Fruit fly (Drosophila melanogaster) whole organism, prepupa: ENCODE results near the gene MCTS1.

Source experiments
- Blimp-1 ChIP-seq: fragments of 200-800 bp; sonication (Bioruptor generic); optimal IDR thresholded peaks from 3 replicates; lab custom pipeline; 2017; ENCODE audit warnings: missing biosample characterization, missing genetic modification characterization, mild to moderate bottlenecking, moderate library complexity, missing genetic modification reagents
- CG15336 ChIP-seq: fragments of 200-800 bp; sonication (Bioruptor generic); IDR thresholded peaks from 2 replicates; pipeline ENCODE4 v1.3.6; 2022; ENCODE audit warnings: missing biosample characterization, missing genetic modification characterization
- CG6276 ChIP-seq: fragments of 200-800 bp; sonication (Bioruptor generic); optimal IDR thresholded peaks from 2 replicates; lab custom pipeline; 2017; ENCODE audit warnings: missing biosample characterization, mild to moderate bottlenecking, missing genetic modification characterization
- CG6792 ChIP-seq: fragments of 200-800 bp; sonication (Bioruptor generic); optimal IDR thresholded peaks from 3 replicates; lab custom pipeline; 2016; ENCODE audit warnings: missing biosample characterization, missing genetic modification characterization
- CG6854 ChIP-seq: fragments of 200-800 bp; sonication (Bioruptor generic); optimal IDR thresholded peaks from 2 replicates; lab custom pipeline; 2017; ENCODE audit warnings: missing biosample characterization, mild to moderate bottlenecking, missing genetic modification characterization
- CG9139 ChIP-seq: fragments of 200-800 bp; sonication (Bioruptor generic); optimal IDR thresholded peaks from 3 replicates; lab custom pipeline; 2017; ENCODE audit warnings: missing biosample characterization, mild to moderate bottlenecking, missing genetic modification characterization
- Hr39 ChIP-seq: fragments of 200-800 bp; sonication (Bioruptor generic); optimal IDR thresholded peaks from 2 replicates; lab custom pipeline; 2016; ENCODE audit warnings: missing biosample characterization, missing genetic modification characterization
- Hr4 ChIP-seq: fragments of 200-800 bp; sonication (Bioruptor generic); optimal IDR thresholded peaks from 3 replicates; lab custom pipeline; 2016; ENCODE audit warnings: missing biosample characterization, missing genetic modification characterization
- Lpt ChIP-seq: fragments of 200-800 bp; sonication (Bioruptor generic); optimal IDR thresholded peaks from 3 replicates; lab custom pipeline; 2016; ENCODE audit warnings: missing biosample characterization, missing genetic modification characterization
- Sox102F ChIP-seq: fragments of 200-800 bp; sonication (Bioruptor generic); optimal IDR thresholded peaks from 2 replicates; lab custom pipeline; 2016; ENCODE audit warnings: missing biosample characterization, mild to moderate bottlenecking, missing genetic modification characterization
- dac ChIP-seq: fragments of 200-800 bp; sonication (Bioruptor generic); optimal IDR thresholded peaks from 2 replicates; lab custom pipeline; 2017; ENCODE audit warnings: missing biosample characterization, mild to moderate bottlenecking, missing genetic modification characterization
- esn ChIP-seq: fragments of 200-800 bp; sonication (Bioruptor generic); optimal IDR thresholded peaks from 2 replicates; lab custom pipeline; 2016; ENCODE audit warnings: missing biosample characterization, mild to moderate bottlenecking, missing genetic modification characterization, moderate library complexity
- fd85E ChIP-seq: fragments of 200-800 bp; sonication (Bioruptor generic); optimal IDR thresholded peaks from 3 replicates; lab custom pipeline; 2016; ENCODE audit warnings: missing biosample characterization, missing genetic modification characterization
- spab ChIP-seq: fragments of 200-800 bp; sonication (Bioruptor generic); optimal IDR thresholded peaks from 2 replicates; lab custom pipeline; 2017; ENCODE audit warnings: missing biosample characterization, mild to moderate bottlenecking, missing genetic modification characterization, missing genetic modification reagents

dm6 chrX:5997931-5998330, 39.8 kb upstream of the MCTS1 start:
- no peak for TF ChIP-seq Lpt (GFP tag; lab: Kevin White, UChicago)
- no peak for TF ChIP-seq dac (GFP tag; lab: Kevin White, UChicago)
- TF ChIP-seq CG6792 (GFP tag; lab: Kevin White, UChicago): no peak
- no peak for TF ChIP-seq Blimp-1 (GFP tag; lab: Kevin White, UChicago)
- no peak for TF ChIP-seq fd85E (GFP tag; lab: Kevin White, UChicago)
- TF ChIP-seq CG6854 (GFP tag; lab: Kevin White, UChicago): no peak
- TF ChIP-seq CG15336 (GFP tag; lab: Robert Waterston, UW): no peak
- TF ChIP-seq CG9139 (GFP tag; lab: Kevin White, UChicago): no peak
- TF ChIP-seq Hr39 (GFP tag; lab: Kevin White, UChicago): no peak
- TF ChIP-seq CG6276 (GFP tag; lab: Kevin White, UChicago): no peak
- TF ChIP-seq Hr4: no peak
- TF ChIP-seq spab (GFP tag; lab: Kevin White, UChicago): no peak
- no peak for TF ChIP-seq esn (GFP tag; lab: Kevin White, UChicago)
- no peak for TF ChIP-seq Sox102F (GFP tag; lab: Kevin White, UChicago)
